Fruit fly (Drosophila melanogaster) whole organism, adult: ENCODE data around the gene Vdup1.

Experiments used
- CG12768 ChIP-seq: fragments of 200-800 bp; sonication (Bioruptor generic); optimal IDR thresholded peaks from 2 replicates; lab custom pipeline; 2017; ENCODE audit warnings: missing biosample characterization, missing genetic modification characterization, mild to moderate bottlenecking, moderate library complexity, missing genetic modification reagents
- CG33017 ChIP-seq: fragments of 200-800 bp; sonication (Bioruptor generic); optimal IDR thresholded peaks from 2 replicates; lab custom pipeline; 2018; ENCODE audit warnings: missing biosample characterization, mild to moderate bottlenecking, missing genetic modification characterization, moderate library complexity
- Crg-1 ChIP-seq: fragments of 200-800 bp; sonication (Bioruptor generic); optimal IDR thresholded peaks from 2 replicates; lab custom pipeline; 2016; ENCODE audit warnings: missing biosample characterization, missing genetic modification characterization
- Hr96 ChIP-seq: fragments of 200-800 bp; sonication (Bioruptor generic); optimal IDR thresholded peaks from 2 replicates; lab custom pipeline; 2016; ENCODE audit warnings: missing biosample characterization, missing genetic modification characterization
- Mnt ChIP-seq: fragments of 200-800 bp; sonication (Bioruptor generic); optimal IDR thresholded peaks from 2 replicates; lab custom pipeline; 2016; ENCODE audit warnings: missing biosample characterization, mild to moderate bottlenecking, missing genetic modification characterization
- bab1 ChIP-seq: fragments of 200-800 bp; sonication (Bioruptor generic); optimal IDR thresholded peaks from 3 replicates; lab custom pipeline; 2019; ENCODE audit warnings: missing biosample characterization, mild to moderate bottlenecking, missing genetic modification characterization, moderate library complexity
- cnc ChIP-seq, 2 experiments: fragments of >200 bp; optimal IDR thresholded peaks; 2 replicates each; lab custom pipeline; 2017
- kay ChIP-seq: fragments of 200-800 bp; sonication (Bioruptor generic); peaks from one replicate; lab custom pipeline; 2016; ENCODE audit warnings: missing biosample characterization, missing genetic modification characterization, borderline replicate concordance
- ovo ChIP-seq: fragments of 200-800 bp; sonication (Bioruptor generic); optimal IDR thresholded peaks from 2 replicates; lab custom pipeline; 2016; ENCODE audit warnings: missing biosample characterization, missing genetic modification characterization

- peak; percentile 82 for TF ChIP-seq Mnt (GFP tag; lab: Kevin White, UChicago)
- no peak for TF ChIP-seq CG33017 (tag; lab: Kevin White, UChicago)
- TF ChIP-seq Crg-1: no peak
- TF ChIP-seq ovo: no peak
- peak; percentile 36 for TF ChIP-seq bab1 (GFP tag; lab: Kevin White, UChicago)
- TF ChIP-seq kay (GFP tag; lab: Kevin White, UChicago): no peak
- TF ChIP-seq Hr96: no peak
- TF ChIP-seq cnc (optimal IDR thresholded peaks at IDR 0.05; lab: Kevin White, UChicago): no peak
- TF ChIP-seq CG12768 (GFP tag; lab: Kevin White, UChicago): no peak
Measured at dm6 chr3L:211200-211599, 32.4 kb upstream of the Vdup1 start, which contains the start of gene Prp4k.
